Worm (Caenorhabditis elegans): ENCODE results near the gene C48B4.12.

The C48B4.12 gene

ce11 chrIII:9616426-9616825 is 19.3 kb downstream of the C48B4.12 start, which contains the start of gene hcp-3:
TSS of gene hcp-3 (minus strand) at chrIII:9616470.
- TF ChIP-seq ces-1 (GFP tag; optimal IDR thresholded peaks at IDR 0.05), result peak; percentile 68
- no peak for TF ChIP-seq ceh-83 (GFP tag; optimal IDR thresholded peaks at IDR 0.05)
- peak; percentile 44 for TF ChIP-seq lin-13 (tag; optimal IDR thresholded peaks at IDR 0.05)
- TF ChIP-seq mls-2 (tag; optimal IDR thresholded peaks at IDR 0.05), result peak; percentile 44
- peak; percentile 49 for TF ChIP-seq mep-1 (tag; optimal IDR thresholded peaks at IDR 0.05)
- TF ChIP-seq ceh-39 (tag; optimal IDR thresholded peaks at IDR 0.05), result no peak
- peak; percentile 45 for TF ChIP-seq lsy-2 (tag; optimal IDR thresholded peaks at IDR 0.05)
- peak; percentile 7 for TF ChIP-seq M03D4.4 (tag; optimal IDR thresholded peaks at IDR 0.05)

ce11 chrIII:9616933-9617332 is 19.8 kb downstream of the C48B4.12 start:
- TF ChIP-seq flh-1 (GFP tag; optimal IDR thresholded peaks at IDR 0.05) (no peak), zip-8 (tag; optimal IDR thresholded peaks at IDR 0.05) (no peak), blmp-1 (tag; optimal IDR thresholded peaks at IDR 0.05) (no peak), ceh-83 (GFP tag; optimal IDR thresholded peaks at IDR 0.05) (peak; percentile 65), lin-13 (tag; optimal IDR thresholded peaks at IDR 0.05) (peak; percentile 44)

DNA sequence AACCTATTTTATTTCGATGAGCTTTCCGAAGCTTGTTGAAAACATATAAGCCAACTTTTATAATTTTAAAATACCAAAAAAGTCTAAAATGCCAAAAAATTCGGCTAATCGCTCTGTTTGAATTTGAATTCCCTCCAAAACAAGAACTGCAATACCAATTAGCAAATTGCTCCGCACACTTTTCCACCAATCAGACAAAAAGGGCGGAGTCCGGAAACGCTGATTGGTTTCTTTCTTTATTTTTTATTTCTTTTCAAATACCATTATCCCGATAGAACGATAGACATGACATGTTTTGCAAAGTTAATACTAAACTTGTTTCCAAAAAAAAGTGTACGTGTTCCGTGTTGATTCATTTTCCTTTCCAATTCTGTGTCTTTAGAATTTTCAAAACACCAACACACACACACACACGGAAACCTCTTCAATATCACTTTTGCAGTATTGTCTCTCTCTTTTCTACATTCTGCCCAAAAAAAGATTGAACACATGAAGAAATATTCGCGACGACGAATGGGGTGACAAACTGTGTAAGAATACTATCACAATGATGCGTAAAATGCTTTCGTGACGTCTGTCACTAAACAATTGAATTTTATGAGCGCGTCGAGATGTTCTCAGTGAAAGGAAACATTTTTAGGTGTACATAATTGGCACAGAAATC is 20.6 kb downstream of the C48B4.12 start:
- TF ChIP-seq lin-32 (GFP tag; optimal IDR thresholded peaks at IDR 0.05) (no peak), ztf-11 (tag; optimal IDR thresholded peaks at IDR 0.05) (no peak), mab-5 (tag; optimal IDR thresholded peaks at IDR 0.05) (no peak), cnd-1 (tag; optimal IDR thresholded peaks at IDR 0.05) (no peak)

DNA sequence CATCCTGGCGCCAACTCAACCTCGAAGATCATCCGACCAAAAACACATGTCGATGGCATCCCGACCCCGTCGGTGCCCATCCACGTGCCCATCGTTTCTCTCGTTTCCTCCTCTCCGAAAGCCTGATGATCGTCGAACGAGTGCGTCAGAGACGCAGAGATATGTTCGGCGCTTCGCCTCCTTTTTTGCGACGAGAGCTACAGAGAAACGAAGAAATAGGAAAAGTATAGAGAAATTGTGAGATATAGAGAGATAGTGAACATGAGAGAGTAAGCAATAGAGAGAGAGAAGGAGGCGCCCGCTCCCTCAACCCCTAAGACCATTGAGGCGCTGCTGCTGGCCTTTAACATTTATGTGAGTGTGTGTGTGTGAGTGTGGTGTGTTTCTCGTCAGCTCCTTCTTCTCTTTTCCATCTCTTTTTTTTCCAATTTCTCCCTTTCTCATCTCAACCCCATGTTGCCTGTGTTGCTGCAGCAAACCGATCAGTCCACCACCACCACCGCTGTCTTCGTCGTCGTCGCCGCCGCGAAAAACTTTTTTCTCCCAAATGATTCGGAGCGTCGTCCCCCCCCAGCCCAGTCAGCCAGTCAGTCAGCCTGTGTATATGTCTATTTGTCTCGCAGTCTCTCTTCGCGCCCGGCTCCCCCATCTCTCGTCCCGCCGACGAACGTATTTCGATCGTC is 22.1 kb downstream of the C48B4.12 start, which contains the start of gene hlh-11:
hlh-11 (plus strand) TSS at position 633 of the 683 bp plus-strand sequence.
- TF ChIP-seq lin-13 (tag; optimal IDR thresholded peaks at IDR 0.05) (peak; percentile 19), nhr-2 (tag; optimal IDR thresholded peaks at IDR 0.05) (no peak), mep-1 (tag; optimal IDR thresholded peaks at IDR 0.05) (peak; percentile 8), sptf-1 (tag; optimal IDR thresholded peaks at IDR 0.05) (no peak), ces-1 (GFP tag; optimal IDR thresholded peaks at IDR 0.05) (peak; percentile 58), M03D4.4 (tag; optimal IDR thresholded peaks at IDR 0.05) (no peak), cnd-1 (tag; optimal IDR thresholded peaks at IDR 0.05) (no peak), mab-5 (tag; optimal IDR thresholded peaks at IDR 0.05) (no peak), mls-2 (tag; optimal IDR thresholded peaks at IDR 0.05) (peak; percentile 23), unc-39 (tag; optimal IDR thresholded peaks at IDR 0.05) (no peak), nhr-12 (tag; optimal IDR thresholded peaks at IDR 0.05) (no peak), ceh-83 (GFP tag; optimal IDR thresholded peaks at IDR 0.05) (no peak), zip-8 (tag; optimal IDR thresholded peaks at IDR 0.05) (no peak), lsy-2 (tag; optimal IDR thresholded peaks at IDR 0.05) (peak; percentile 35), pha-4 (tag; optimal IDR thresholded peaks at IDR 0.05) (no peak), nhr-76 (tag; optimal IDR thresholded peaks at IDR 0.05) (no peak), drap-1 (GFP tag; optimal IDR thresholded peaks at IDR 0.05) (no peak), elt-1 (tag; optimal IDR thresholded peaks at IDR 0.05; ENCODE audit: borderline replicate concordance, insufficient read depth) (no peak), ham-2 (GFP tag; optimal IDR thresholded peaks at IDR 0.05) (no peak), unc-62 (GFP tag; optimal IDR thresholded peaks at IDR 0.05) (peak; percentile 20), unc-120 (tag; optimal IDR thresholded peaks at IDR 0.05; ENCODE audit: poor library complexity, severe bottlenecking) (peak; percentile 96), bed-3 (GFP tag; optimal IDR thresholded peaks at IDR 0.05) (no peak), sem-2 (GFP tag; optimal IDR thresholded peaks at IDR 0.05) (no peak), nhr-28 (tag; optimal IDR thresholded peaks at IDR 0.05) (no peak), snpc-4 (tag; optimal IDR thresholded peaks at IDR 0.05) (no peak), ceh-43 (GFP tag; optimal IDR thresholded peaks at IDR 0.05) (no peak), flh-1 (GFP tag; optimal IDR thresholded peaks at IDR 0.05) (peak; percentile 32), elt-3 (tag; optimal IDR thresholded peaks at IDR 0.05) (no peak), blmp-1 (tag; optimal IDR thresholded peaks at IDR 0.05) (no peak), ceh-39 (tag; optimal IDR thresholded peaks at IDR 0.05) (no peak), tbx-8 (GFP tag; optimal IDR thresholded peaks at IDR 0.05) (no peak), nhr-237 (tag; optimal IDR thresholded peaks at IDR 0.05) (peak; percentile 45), hlh-1 (tag; optimal IDR thresholded peaks at IDR 0.05) (peak; percentile 25), lin-32 (GFP tag; optimal IDR thresholded peaks at IDR 0.05) (no peak), ztf-11 (tag; optimal IDR thresholded peaks at IDR 0.05) (no peak)

Measured in whole organism, mixed stage, embryonic.